Fruit fly (Drosophila melanogaster) whole organism, wandering third instar larva: ENCODE measurements around the gene PIG-L.

Source experiments
- Abd-B ChIP-seq: fragments of >200 bp; optimal IDR thresholded peaks from 2 replicates; lab custom pipeline; 2017; ENCODE audit warnings: missing biosample characterization, missing genetic modification characterization
- CG32264 ChIP-seq: fragments of 200-800 bp; sonication (Bioruptor generic); optimal IDR thresholded peaks from 2 replicates; lab custom pipeline; 2016; ENCODE audit warnings: missing biosample characterization, missing genetic modification characterization
- Dif ChIP-seq: fragments of 200-275, 200-300 bp; sonication (Bioruptor generic); optimal IDR thresholded peaks from 2 replicates; lab custom pipeline; 2018; ENCODE audit warnings: missing biosample characterization, missing genetic modification characterization; ENCODE audit not compliant: partially characterized antibody
- OdsH ChIP-seq: fragments of 200-800 bp; sonication (Bioruptor generic); optimal IDR thresholded peaks from 2 replicates; lab custom pipeline; 2016; ENCODE audit warnings: missing biosample characterization, mild to moderate bottlenecking, missing genetic modification characterization
- Rel ChIP-seq, 2 experiments: fragments of 200-800 bp; sonication (Bioruptor generic) in 1 of 2; optimal IDR thresholded peaks; 2 replicates in 1 of 2; 3 replicates in 1 of 2; lab custom pipeline; 2016 to 2019; ENCODE audit warnings: mild to moderate bottlenecking in 2 of 2, missing biosample characterization in 2 of 2, missing genetic modification characterization in 2 of 2, moderate library complexity in 1 of 2
- br ChIP-seq: fragments of 200-800 bp; sonication (Bioruptor generic); optimal IDR thresholded peaks from 2 replicates; lab custom pipeline; 2016; ENCODE audit warnings: missing biosample characterization, missing genetic modification characterization
- pan ChIP-seq: fragments of >200 bp; optimal IDR thresholded peaks from 2 replicates; lab custom pipeline; 2017
- psq ChIP-seq: fragments of 200-800 bp; sonication (Bioruptor generic); optimal IDR thresholded peaks from 3 replicates; lab custom pipeline; 2017; ENCODE audit warnings: missing biosample characterization, mild to moderate bottlenecking, missing genetic modification characterization, moderate library complexity
- sv ChIP-seq: fragments of 200-800 bp; sonication (Bioruptor generic); optimal IDR thresholded peaks from 3 replicates; lab custom pipeline; 2016; ENCODE audit warnings: missing biosample characterization, missing genetic modification characterization
- tai ChIP-seq: sonication (Bioruptor generic); optimal IDR thresholded peaks from 2 replicates; lab custom pipeline; 2016; ENCODE audit warnings: missing biosample characterization, missing genetic modification characterization

- TF ChIP-seq psq = no peak
- no peak for TF ChIP-seq tai (GFP tag; lab: Kevin White, UChicago)
- no peak for TF ChIP-seq Dif (GFP tag; lab: Kevin White, UChicago)
- TF ChIP-seq sv (GFP tag; lab: Kevin White, UChicago) = no peak
- TF ChIP-seq pan (lab: Kevin White, UChicago) = no peak
- TF ChIP-seq OdsH (GFP tag; lab: Kevin White, UChicago) = no peak
- TF ChIP-seq br (GFP tag; lab: Kevin White, UChicago) = no peak
- no peak for TF ChIP-seq Rel (GFP tag; optimal IDR thresholded peaks at IDR 0.05; lab: Kevin White, UChicago)
- TF ChIP-seq Rel (tag; optimal IDR thresholded peaks at IDR 0.05; lab: Kevin White, UChicago) = no peak
- TF ChIP-seq Abd-B (GFP tag; lab: Kevin White, UChicago) = no peak
- no peak for TF ChIP-seq CG32264
Measured at dm6 chr3R:19995408-19995807, 25.7 kb downstream of the PIG-L start.
